Fruit fly (Drosophila melanogaster): Measurements from ENCODE around the gene CG5664.

The CG5664 gene

dm6 chr3L:21479636-21480035, 38.5 kb upstream of the CG5664 start (continued):
- TF ChIP-seq CG14710 (tag; optimal IDR thresholded peaks at IDR 0.05) (peak; percentile 3), CG9437 (GFP tag; optimal IDR thresholded peaks at IDR 0.05) (peak; percentile 25), Deaf1 (tag; optimal IDR thresholded peaks at IDR 0.05) (peak; percentile 49), CG10321 (GFP tag; IDR thresholded peaks at IDR 0.05) (peak; percentile 92), h (optimal IDR thresholded peaks at IDR 0.05) (no peak), CG14965 (GFP tag; optimal IDR thresholded peaks at IDR 0.05; ENCODE audit: borderline replicate concordance) (no peak), CG17829 (tag; optimal IDR thresholded peaks at IDR 0.05) (peak; percentile 51), seq (GFP tag; IDR thresholded peaks at IDR 0.05) (peak; percentile 96), nmo (GFP tag; optimal IDR thresholded peaks at IDR 0.05) (peak; percentile 33), lov (optimal IDR thresholded peaks at IDR 0.05) (no peak), lov (GFP tag; IDR thresholded peaks at IDR 0.05) (peak; percentile 79; the same call in 1 of the 3 replicates), CG32767 (GFP tag; IDR thresholded peaks at IDR 0.05) (peak; percentile 68; the same call in 1 of the 2 replicates), CG15514 (GFP tag; optimal IDR thresholded peaks at IDR 0.05) (peak; percentile 1), Trl (optimal IDR thresholded peaks at IDR 0.05) (peak; percentile 72 to 86), Trl (GFP tag; optimal IDR thresholded peaks at IDR 0.05) (peak; percentile 41), unpg (GFP tag; optimal IDR thresholded peaks at IDR 0.05) (peak; percentile 31), oc (tag; optimal IDR thresholded peaks at IDR 0.05) (peak; percentile 55), CG1233 (GFP tag; optimal IDR thresholded peaks at IDR 0.05) (peak; percentile 68), chinmo (GFP tag; IDR thresholded peaks at IDR 0.05; ENCODE audit: partially characterized antibody) (peak; percentile 83; the same call in 2 of the 4 replicates), HHEX (GFP tag; optimal IDR thresholded peaks at IDR 0.05) (peak; percentile 43), CG4820 (GFP tag; optimal IDR thresholded peaks at IDR 0.05) (no peak), tna (GFP tag; IDR thresholded peaks at IDR 0.05; ENCODE audit: partially characterized antibody) (no peak), Camta (GFP tag; optimal IDR thresholded peaks at IDR 0.05) (peak; percentile 37), jing (GFP tag; optimal IDR thresholded peaks at IDR 0.05) (peak; percentile 1), CG33557 (GFP tag; optimal IDR thresholded peaks at IDR 0.05) (peak; percentile 9), CG12391 (tag; optimal IDR thresholded peaks at IDR 0.05) (peak; percentile 27), CG3065 (GFP tag; optimal IDR thresholded peaks at IDR 0.05) (peak; percentile 76), sr (GFP tag; IDR thresholded peaks at IDR 0.05) (peak; percentile 71), nom (GFP tag; optimal IDR thresholded peaks at IDR 0.05) (peak; percentile 71), ttk (GFP tag; IDR thresholded peaks at IDR 0.05) (peak; percentile 67), E2f2 (GFP tag; IDR thresholded peaks at IDR 0.05) (peak; percentile 18; the same call in 1 of the 2 replicates), CG4424 (GFP tag; optimal IDR thresholded peaks at IDR 0.05) (peak; percentile 18), CG34224 (GFP tag; IDR thresholded peaks at IDR 0.05; ENCODE audit: partially characterized antibody) (0 out of 3 replicates have a peak, but pooled peaks have one; percentile 28)

dm6 chr3L:21477866-21478265, 36.7 kb upstream of the CG5664 start:
- peak; percentile 50 for TF ChIP-seq Ets65A (GFP tag)
- TF ChIP-seq Usf (GFP tag; optimal IDR thresholded peaks at IDR 0.05), result no peak
- no peak for TF ChIP-seq Scr (GFP tag; IDR thresholded peaks at IDR 0.05; ENCODE audit: partially characterized antibody)
- no peak for TF ChIP-seq Drgx (GFP tag; IDR thresholded peaks at IDR 0.05)
- no peak for TF ChIP-seq run (tag; optimal IDR thresholded peaks at IDR 0.05)
- TF ChIP-seq CG6813 (GFP tag; optimal IDR thresholded peaks at IDR 0.05), result no peak
- peak; percentile 23 for TF ChIP-seq CG15479 (GFP tag; optimal IDR thresholded peaks at IDR 0.05)
- TF ChIP-seq CG2202 (tag; optimal IDR thresholded peaks at IDR 0.05), result no peak
- TF ChIP-seq amos (GFP tag; IDR thresholded peaks at IDR 0.05; ENCODE audit: partially characterized antibody), result no peak
- peak in 1 of 2 experiments; percentile 60 for TF ChIP-seq tll (GFP tag; optimal IDR thresholded peaks at IDR 0.05)
- TF ChIP-seq fd102C (GFP tag; optimal IDR thresholded peaks at IDR 0.05), result peak; percentile 72
- peak; percentile 65 for TF ChIP-seq sens (GFP tag)
- TF ChIP-seq Bgb (GFP tag; IDR thresholded peaks at IDR 0.05; ENCODE audit: partially characterized antibody), result no peak
- TF ChIP-seq zen (tag; optimal IDR thresholded peaks at IDR 0.05), result peak; percentile 40
- peak; percentile 66 for TF ChIP-seq Med (GFP tag)
- no peak for TF ChIP-seq HLH3B (GFP tag; IDR thresholded peaks at IDR 0.05)
- TF ChIP-seq Nf-YC (tag; optimal IDR thresholded peaks at IDR 0.05), result no peak
- no peak for TF ChIP-seq br (optimal IDR thresholded peaks at IDR 0.05)
- no peak for TF ChIP-seq z (GFP tag; IDR thresholded peaks at IDR 0.05)
- no peak for TF ChIP-seq CG2889 (GFP tag; IDR thresholded peaks at IDR 0.05)
